Worm (Caenorhabditis elegans) whole organism, L1 larva: ENCODE data around the gene C08F8.9.
A peak's percentile ranks its signal among the peaks of the same experiment; 100 is the strongest.

Experiments
- C04F5.9 ChIP-seq: sonication (generic microtip); optimal IDR thresholded peaks from 2 replicates; lab custom pipeline; 2016; ENCODE audit warnings: missing genetic modification characterization, missing compliant biosample characterization
- C34B4.2 ChIP-seq: sonication (generic microtip); optimal IDR thresholded peaks from 2 replicates; lab custom pipeline; 2017; ENCODE audit warnings: mild to moderate bottlenecking, missing genetic modification characterization, missing compliant biosample characterization
- Y116A8C.19 ChIP-seq: sonication (generic microtip); optimal IDR thresholded peaks from 2 replicates; lab custom pipeline; 2016; ENCODE audit warnings: missing compliant biosample characterization, missing genetic modification characterization, borderline replicate concordance
- aha-1 ChIP-seq: fragments of 150-350 bp; optimal IDR thresholded peaks from 2 replicates; lab custom pipeline; 2014; ENCODE audit warnings: missing biosample characterization, missing genetic modification characterization
- alr-1 ChIP-seq: fragments of 200-800 bp; sonication (Bioruptor generic); optimal IDR thresholded peaks from 2 replicates; lab custom pipeline; 2018; ENCODE audit warnings: borderline replicate concordance, mild to moderate bottlenecking, missing genetic modification characterization, missing compliant biosample characterization
- aly-2 ChIP-seq: fragments of 150-350 bp; optimal IDR thresholded peaks from 2 replicates; lab custom pipeline; 2014; ENCODE audit warnings: missing biosample characterization, missing genetic modification characterization
- ama-1 ChIP-seq: fragments of 150-350 bp; optimal IDR thresholded peaks from 2 replicates; lab custom pipeline; 2014
- blmp-1 ChIP-seq: fragments of 150-350 bp; optimal IDR thresholded peaks from 2 replicates; lab custom pipeline; 2014; ENCODE audit warnings: missing biosample characterization, missing genetic modification characterization
- ceh-63 ChIP-seq: fragments of 200-800 bp; sonication (Bioruptor generic); optimal IDR thresholded peaks from 2 replicates; lab custom pipeline; 2018; ENCODE audit warnings: mild to moderate bottlenecking, missing genetic modification characterization, missing compliant biosample characterization
- ceh-82 ChIP-seq, 3 experiments: fragments of 150-350 bp in 1 of 3; sonication (generic microtip) in 2 of 3; optimal IDR thresholded peaks; 2 replicates each; lab custom pipeline; 2014 to 2017; ENCODE audit warnings: missing biosample characterization in 3 of 3, missing genetic modification characterization in 3 of 3
- dpl-1 ChIP-seq, 3 experiments: fragments of 150-350 bp in 2 of 3; sonication (generic microtip) in 1 of 3; optimal IDR thresholded peaks; 2 replicates each; lab custom pipeline; 2014 to 2017; ENCODE audit warnings: missing biosample characterization in 3 of 3, missing genetic modification characterization in 3 of 3, missing genetic modification reagents in 3 of 3
- efl-1 ChIP-seq, 4 experiments: fragments of 150-350 bp; optimal IDR thresholded peaks in 3 of 4; peaks in 1 of 4; 1 replicate in 1 of 4; 2 replicates in 3 of 4; lab custom pipeline; 2014; ENCODE audit warnings: missing biosample characterization in 2 of 4, missing genetic modification characterization in 2 of 4, missing genetic modification reagents in 2 of 4
- efl-3 ChIP-seq: fragments of 200-800 bp; sonication (Bioruptor generic); optimal IDR thresholded peaks from 2 replicates; lab custom pipeline; 2018; ENCODE audit warnings: mild to moderate bottlenecking, missing genetic modification characterization, missing compliant biosample characterization
- egl-13 ChIP-seq: sonication (generic microtip); optimal IDR thresholded peaks from 2 replicates; lab custom pipeline; 2016; ENCODE audit warnings: missing genotype, missing genetic modification reagents, missing genetic modification characterization, missing compliant biosample characterization
- egl-27 ChIP-seq, 2 experiments: fragments of 150-350 bp in 1 of 2; sonication (generic microtip); optimal IDR thresholded peaks; 3 replicates each; lab custom pipeline; 2017 to 2018; ENCODE audit warnings: missing biosample characterization in 2 of 2, missing genetic modification characterization in 2 of 2, missing genetic modification reagents in 2 of 2
- elt-2 ChIP-seq: sonication (generic microtip); optimal IDR thresholded peaks from 2 replicates; lab custom pipeline; 2016; ENCODE audit warnings: missing genetic modification characterization, mild to moderate bottlenecking, inconsistent platforms, missing compliant biosample characterization, missing genetic modification reagents
- fkh-4 ChIP-seq: sonication (generic microtip); optimal IDR thresholded peaks from 2 replicates; lab custom pipeline; 2016; ENCODE audit warnings: missing compliant biosample characterization, missing genetic modification characterization, borderline replicate concordance
- fkh-8 ChIP-seq: sonication (generic microtip); optimal IDR thresholded peaks from 2 replicates; lab custom pipeline; 2016; ENCODE audit warnings: mild to moderate bottlenecking, missing genetic modification characterization, missing compliant biosample characterization
- fos-1 ChIP-seq: fragments of 150-350 bp; optimal IDR thresholded peaks from 2 replicates; lab custom pipeline; 2014; ENCODE audit warnings: missing biosample characterization, missing genetic modification characterization
- lin-15B ChIP-seq: fragments of 150-350 bp; sonication (generic microtip); optimal IDR thresholded peaks from 3 replicates; lab custom pipeline; 2014; ENCODE audit warnings: missing biosample characterization, missing genetic modification characterization
- lin-35 ChIP-seq, 2 experiments: fragments of 150-350 bp; optimal IDR thresholded peaks; 2 replicates each; lab custom pipeline; 2014; ENCODE audit warnings: missing biosample characterization in 2 of 2, missing genetic modification characterization in 2 of 2, missing genetic modification reagents in 2 of 2
- lin-39 ChIP-seq: fragments of 150-350 bp; optimal IDR thresholded peaks from 2 replicates; lab custom pipeline; 2014; ENCODE audit warnings: missing biosample characterization, missing genetic modification reagents, missing genetic modification characterization
- lir-3 ChIP-seq: sonication (generic microtip); optimal IDR thresholded peaks from 2 replicates; lab custom pipeline; 2016; ENCODE audit warnings: mild to moderate bottlenecking, missing genetic modification characterization, moderate library complexity, missing compliant biosample characterization; ENCODE audit not compliant: poor library complexity
- mdl-1 ChIP-seq, 2 experiments: fragments of 150-350 bp; optimal IDR thresholded peaks; 2 replicates each; lab custom pipeline; 2014 to 2017; ENCODE audit warnings: missing biosample characterization in 2 of 2, missing genetic modification characterization in 2 of 2, inconsistent platforms in 1 of 2
- mef-2 ChIP-seq: fragments of 150-350 bp; optimal IDR thresholded peaks from 2 replicates; lab custom pipeline; 2014; ENCODE audit warnings: missing biosample characterization, missing genetic modification characterization
- mep-1 ChIP-seq: fragments of 150-350 bp; optimal IDR thresholded peaks from 2 replicates; lab custom pipeline; 2014; ENCODE audit warnings: missing biosample characterization, missing genetic modification characterization
- nhr-237 ChIP-seq: fragments of 150-350 bp; optimal IDR thresholded peaks from 2 replicates; lab custom pipeline; 2014; ENCODE audit warnings: missing biosample characterization, missing genetic modification characterization
- nhr-28 ChIP-seq: fragments of 150-350 bp; optimal IDR thresholded peaks from 2 replicates; lab custom pipeline; 2014; ENCODE audit warnings: missing biosample characterization, missing genetic modification characterization
- nhr-47 ChIP-seq: sonication (generic microtip); optimal IDR thresholded peaks from 2 replicates; lab custom pipeline; 2016; ENCODE audit warnings: mild to moderate bottlenecking, missing genetic modification characterization, moderate library complexity, missing compliant biosample characterization
- nhr-71 ChIP-seq: sonication (generic microtip); optimal IDR thresholded peaks from 2 replicates; lab custom pipeline; 2016; ENCODE audit warnings: mild to moderate bottlenecking, missing genetic modification characterization, moderate library complexity, missing compliant biosample characterization
- nhr-77 ChIP-seq: fragments of 150-350 bp; optimal IDR thresholded peaks from 2 replicates; lab custom pipeline; 2014; ENCODE audit warnings: missing biosample characterization, missing genetic modification characterization
- nhr-85 ChIP-seq: sonication (generic microtip); peaks from one replicate; lab custom pipeline; 2016; ENCODE audit warnings: missing genetic modification characterization, inconsistent platforms, missing compliant biosample characterization
- pax-3 ChIP-seq: fragments of 200-800 bp; sonication (Bioruptor generic); optimal IDR thresholded peaks from 2 replicates; lab custom pipeline; 2018; ENCODE audit warnings: mild to moderate bottlenecking, missing genetic modification characterization, moderate library complexity, missing compliant biosample characterization
- skn-1 ChIP-seq: fragments of 150-350 bp; optimal IDR thresholded peaks from 2 replicates; lab custom pipeline; 2014; ENCODE audit warnings: missing biosample characterization, missing genetic modification characterization
- snpc-4 ChIP-seq: fragments of 150-350 bp; optimal IDR thresholded peaks from 2 replicates; lab custom pipeline; 2014; ENCODE audit warnings: missing biosample characterization, missing genetic modification characterization
- snu-23 ChIP-seq: sonication (generic microtip); optimal IDR thresholded peaks from 2 replicates; lab custom pipeline; 2016; ENCODE audit warnings: missing genetic modification characterization, missing compliant biosample characterization
- sptf-1 ChIP-seq: fragments of 150-350 bp; optimal IDR thresholded peaks from 2 replicates; lab custom pipeline; 2014; ENCODE audit warnings: missing biosample characterization, missing genetic modification characterization
- swsn-7 ChIP-seq: sonication (generic microtip); optimal IDR thresholded peaks from 2 replicates; lab custom pipeline; 2016; ENCODE audit warnings: missing genetic modification characterization, missing compliant biosample characterization
- tbx-2 ChIP-seq: sonication (generic microtip); optimal IDR thresholded peaks from 2 replicates; lab custom pipeline; 2016; ENCODE audit warnings: missing genetic modification characterization, missing compliant biosample characterization
- vab-15 ChIP-seq: sonication (generic microtip); optimal IDR thresholded peaks from 2 replicates; lab custom pipeline; 2017; ENCODE audit warnings: missing genotype, mild to moderate bottlenecking, missing genetic modification characterization, missing compliant biosample characterization
- xbp-1 ChIP-seq: sonication (generic microtip); optimal IDR thresholded peaks from 2 replicates; lab custom pipeline; 2016; ENCODE audit warnings: missing genetic modification characterization, missing compliant biosample characterization
- zag-1 ChIP-seq: fragments of 150-350 bp; optimal IDR thresholded peaks from 2 replicates; lab custom pipeline; 2014; ENCODE audit warnings: missing biosample characterization, missing genetic modification characterization
- ztf-11 ChIP-seq, 2 experiments: sonication (generic microtip); optimal IDR thresholded peaks; 2 replicates each; lab custom pipeline; 2016 to 2017; ENCODE audit warnings: missing genetic modification characterization in 2 of 2, missing biosample characterization in 1 of 2, missing compliant biosample characterization in 1 of 2

Gene C08F8.9

ce11 chrIV:11146962-11147470, 31.4 kb downstream of the C08F8.9 start, which contains the start of gene pigq-1 (continued):
- TF ChIP-seq pax-3 (peak; percentile 6), nhr-28 (tag; lab: Kevin White, UChicago) (no peak), egl-13 (tag; lab: Kevin White, UChicago) (no peak), mef-2 (tag; lab: Kevin White, UChicago) (no peak), ceh-63 (GFP tag; lab: Kevin White, UChicago) (no peak), aly-2 (tag; lab: Kevin White, UChicago) (peak; percentile 90), lin-39 (tag; lab: Kevin White, UChicago) (no peak), ceh-82 (tag; optimal IDR thresholded peaks at IDR 0.05; lab: Kevin White, UChicago) (no peak), lir-3 (tag; lab: Kevin White, UChicago) (no peak), sptf-1 (tag; lab: Kevin White, UChicago) (no peak), elt-2 (peak; percentile 20), efl-1 (optimal IDR thresholded peaks at IDR 0.05; lab: Kevin White, UChicago) (peak in 1 of 2 experiments; percentile 13), efl-1 (GFP tag; optimal IDR thresholded peaks at IDR 0.05 in 1 of 2; lab: Kevin White, UChicago) (peak in 1 of 2 experiments; percentile 93), nhr-85 (tag; lab: Kevin White, UChicago) (peak; percentile 66), nhr-71 (tag; lab: Kevin White, UChicago) (peak; percentile 42), Y116A8C.19 (no peak), ama-1 (peak; percentile 64), nhr-47 (tag; lab: Kevin White, UChicago) (peak; percentile 28)

ce11 chrIV:11146492-11146891, 31.9 kb downstream of the C08F8.9 start:
- TF ChIP-seq lin-15B = no peak

- TF ChIP-seq dpl-1 (GFP tag; optimal IDR thresholded peaks at IDR 0.05; lab: Kevin White, UChicago) = peak in 1 of 3 experiments; percentile 35
- TF ChIP-seq efl-1 (optimal IDR thresholded peaks at IDR 0.05; lab: Kevin White, UChicago) = no peak
- peak; percentile 50 to 92 for TF ChIP-seq efl-1 (GFP tag; optimal IDR thresholded peaks at IDR 0.05 in 1 of 2; lab: Kevin White, UChicago)
- no peak for TF ChIP-seq zag-1 (tag; lab: Kevin White, UChicago)
- peak in 1 of 2 experiments; percentile 20 for TF ChIP-seq lin-35 (GFP tag; optimal IDR thresholded peaks at IDR 0.05; lab: Kevin White, UChicago)
- TF ChIP-seq skn-1 (tag; lab: Kevin White, UChicago) = no peak
Observed at ce11 chrIV:11145929-11146339, 32.5 kb downstream of the C08F8.9 start.

DNA sequence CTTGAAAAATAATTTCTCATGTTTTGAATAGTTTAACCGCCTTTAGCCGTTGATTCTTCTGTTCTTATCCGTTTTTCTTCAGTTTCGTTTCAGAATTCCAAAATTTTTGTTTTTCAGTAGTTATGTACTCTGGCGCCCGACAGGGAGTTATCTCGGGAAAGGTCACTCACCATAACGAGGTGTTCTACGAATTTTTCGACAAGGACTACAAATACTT, 35.3 kb downstream of the C08F8.9 start, which contains the start of gene F01G4.4:
Gene F01G4.4, plus strand, starts transcription at position 118 of the 217 bp plus-strand sequence.
- TF ChIP-seq xbp-1 (tag; lab: Kevin White, UChicago) (no peak), skn-1 (tag; lab: Kevin White, UChicago) (no peak), ceh-63 (GFP tag; lab: Kevin White, UChicago) (no peak), fkh-4 (tag; lab: Kevin White, UChicago) (no peak), mdl-1 (tag; optimal IDR thresholded peaks at IDR 0.05; lab: Kevin White, UChicago) (no peak), C04F5.9 (tag; lab: Kevin White, UChicago) (no peak), alr-1 (tag; lab: Kevin White, UChicago) (no peak), Y116A8C.19 (no peak), aha-1 (no peak), egl-27 (tag; optimal IDR thresholded peaks at IDR 0.05; lab: Kevin White, UChicago) (no peak), swsn-7 (tag; lab: Kevin White, UChicago) (no peak), blmp-1 (no peak)

DNA sequence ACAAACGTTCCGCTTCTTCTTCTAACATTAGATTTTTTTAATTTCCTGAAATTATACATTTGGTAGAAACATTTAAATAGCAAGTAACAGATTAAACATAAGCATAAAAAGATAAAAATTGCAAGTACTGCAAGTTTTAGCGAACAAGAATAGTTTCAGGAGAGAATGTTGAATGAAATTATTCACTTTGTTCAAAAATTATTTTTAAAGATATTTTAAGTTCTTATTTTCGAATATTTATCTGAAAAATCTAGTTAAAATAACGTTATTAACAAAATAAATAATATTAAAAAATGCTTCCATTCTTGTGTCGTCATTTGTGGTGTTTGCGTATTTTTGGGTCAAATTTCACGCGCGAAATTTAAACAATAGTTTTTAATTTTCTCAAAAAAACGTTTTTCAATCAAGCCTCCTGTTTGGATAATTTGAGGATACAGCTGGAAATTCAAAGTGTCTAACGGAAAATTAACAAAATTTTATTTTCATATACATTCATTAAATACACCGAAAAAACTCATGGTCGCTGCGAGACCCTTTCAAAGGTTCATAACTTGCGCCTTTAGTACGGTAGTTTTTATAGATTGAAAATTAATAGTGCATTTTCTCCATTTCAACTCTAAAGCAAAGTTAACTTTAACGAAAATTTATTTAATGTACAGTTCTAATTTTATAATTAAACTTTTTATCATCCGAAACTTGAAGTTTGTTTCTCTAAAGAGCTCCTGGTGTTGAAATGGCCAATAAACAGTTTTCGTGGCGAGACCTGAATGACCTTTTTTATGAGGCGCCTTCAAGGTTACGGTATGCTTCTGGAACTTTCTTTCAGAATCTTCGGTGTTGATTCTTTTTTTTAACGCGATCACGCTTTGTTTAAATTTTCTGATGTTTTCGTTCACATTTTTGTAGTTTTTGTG, 35.8 kb downstream of the C08F8.9 start, which contains the start of gene skih-2:
Gene skih-2, minus strand, starts transcription at position 51 of the 914 bp plus-strand sequence.
- no peak for TF ChIP-seq fkh-8 (tag; lab: Kevin White, UChicago)
- TF ChIP-seq nhr-77 (tag; lab: Kevin White, UChicago) = no peak
- no peak for TF ChIP-seq egl-13 (tag; lab: Kevin White, UChicago)
- peak; percentile 52 for TF ChIP-seq swsn-7 (tag; lab: Kevin White, UChicago)
- peak; percentile 70 for TF ChIP-seq mep-1 (tag; lab: Kevin White, UChicago)
- peak; percentile 68 for TF ChIP-seq nhr-85 (tag; lab: Kevin White, UChicago)
- no peak for TF ChIP-seq fos-1 (tag; lab: Kevin White, UChicago)
- no peak for TF ChIP-seq vab-15 (tag; lab: Kevin White, UChicago)
- TF ChIP-seq ztf-11 (tag; optimal IDR thresholded peaks at IDR 0.05; lab: Kevin White, UChicago) = no peak
- peak; percentile 55 for TF ChIP-seq snu-23
- TF ChIP-seq C34B4.2 (tag; lab: Kevin White, UChicago) = no peak
- TF ChIP-seq tbx-2 (tag; lab: Kevin White, UChicago) = peak; percentile 49
- no peak for TF ChIP-seq efl-3 (GFP tag; lab: Kevin White, UChicago)
- TF ChIP-seq nhr-237 (tag; lab: Kevin White, UChicago) = no peak
- TF ChIP-seq snpc-4 = peak; percentile 20
- peak; percentile 58 for TF ChIP-seq zag-1 (tag; lab: Kevin White, UChicago)
- no peak for TF ChIP-seq C04F5.9 (tag; lab: Kevin White, UChicago)
